Fruit fly (Drosophila melanogaster) whole organism, embryonic: Measurements from ENCODE around the gene dls.
A peak's percentile ranks its signal among the peaks of the same experiment; 100 is the strongest.

ENCODE experiments used
- CG10366 ChIP-seq: fragments of 200-800 bp; sonication (Bioruptor generic); IDR thresholded peaks from 2 replicates; pipeline ENCODE4 v1.3.6; 2022; ENCODE audit warnings: missing biosample characterization, missing genetic modification characterization
- CG12219 ChIP-seq: fragments of 200-800 bp; sonication (Bioruptor generic); optimal IDR thresholded peaks from 3 replicates; lab custom pipeline; 2018; ENCODE audit warnings: missing biosample characterization, mild to moderate bottlenecking, missing genetic modification characterization
- CG12659 ChIP-seq: fragments of 200-800 bp; sonication (Bioruptor generic); optimal IDR thresholded peaks from 3 replicates; lab custom pipeline; 2017; ENCODE audit warnings: mild to moderate bottlenecking, missing biosample characterization, missing genetic modification reagents, missing genetic modification characterization
- CG17328 ChIP-seq: fragments of 200-800 bp; sonication (Bioruptor generic); IDR thresholded peaks from 2 replicates; pipeline ENCODE4 v1.3.6; 2022; ENCODE audit warnings: missing biosample characterization, missing genetic modification characterization
- CG18476 ChIP-seq: fragments of 200-800 bp; sonication (Bioruptor generic); optimal IDR thresholded peaks from 2 replicates; lab custom pipeline; 2016; ENCODE audit warnings: missing biosample characterization, mild to moderate bottlenecking, missing genetic modification characterization
- CG18599 ChIP-seq: fragments of 200-800 bp; sonication (Bioruptor generic); optimal IDR thresholded peaks from 3 replicates; lab custom pipeline; 2017; ENCODE audit warnings: missing biosample characterization, missing genetic modification characterization, mild to moderate bottlenecking, moderate library complexity, missing genetic modification reagents
- CG2116 ChIP-seq: fragments of 200-800 bp; sonication (Bioruptor generic); optimal IDR thresholded peaks from 3 replicates; lab custom pipeline; 2018; ENCODE audit warnings: missing biosample characterization, mild to moderate bottlenecking, missing genetic modification characterization
- CG2199 ChIP-seq: fragments of 200-800 bp; sonication (Bioruptor generic); IDR thresholded peaks from 3 replicates; pipeline ENCODE4 v1.3.6; 2022; ENCODE audit warnings: missing biosample characterization, missing genetic modification characterization
- CG2202 ChIP-seq: fragments of 200-800 bp; sonication (Bioruptor generic); optimal IDR thresholded peaks from 2 replicates; lab custom pipeline; 2018; ENCODE audit warnings: missing biosample characterization, mild to moderate bottlenecking, missing genetic modification characterization
- CG32532 ChIP-seq: fragments of 200-800 bp; sonication (Bioruptor generic); IDR thresholded peaks from 2 replicates; pipeline ENCODE4 v1.3.6; 2022; ENCODE audit warnings: missing biosample characterization, missing genetic modification characterization
- CG33213 ChIP-seq: fragments of 200-800 bp; sonication (Bioruptor generic); optimal IDR thresholded peaks from 3 replicates; lab custom pipeline; 2016; ENCODE audit warnings: missing biosample characterization, missing genetic modification characterization
- CG33557 ChIP-seq: fragments of 200-800 bp; sonication (Bioruptor generic); optimal IDR thresholded peaks from 2 replicates; lab custom pipeline; 2019; ENCODE audit warnings: missing biosample characterization, mild to moderate bottlenecking, missing genetic modification characterization, moderate library complexity
- CG6689 ChIP-seq: fragments of 200-800 bp; sonication (Bioruptor generic); IDR thresholded peaks from 2 replicates; pipeline ENCODE4 v1.3.6; 2022; ENCODE audit warnings: missing biosample characterization, missing genetic modification characterization
- CG7963 ChIP-seq: fragments of 200-800 bp; sonication (Bioruptor generic); IDR thresholded peaks from 3 replicates; pipeline ENCODE4 v1.3.6; 2022; ENCODE audit warnings: missing biosample characterization, missing genetic modification characterization; ENCODE audit not compliant: partially characterized antibody
- CG8478 ChIP-seq: fragments of >200 bp; optimal IDR thresholded peaks from 2 replicates; lab custom pipeline; 2018
- CG9437 ChIP-seq: fragments of 200-800 bp; sonication (Bioruptor generic); optimal IDR thresholded peaks from 2 replicates; lab custom pipeline; 2018; ENCODE audit warnings: missing biosample characterization, mild to moderate bottlenecking, missing genetic modification characterization
- CG9727 ChIP-seq: fragments of 200-800 bp; sonication (Bioruptor generic); optimal IDR thresholded peaks from 3 replicates; lab custom pipeline; 2017; ENCODE audit warnings: missing biosample characterization, mild to moderate bottlenecking, missing genetic modification characterization
- Dek ChIP-seq: fragments of 200-800 bp; sonication (Bioruptor generic); optimal IDR thresholded peaks from 3 replicates; lab custom pipeline; 2019; ENCODE audit warnings: missing biosample characterization, mild to moderate bottlenecking, missing genetic modification characterization, moderate library complexity
- Dfd ChIP-seq, 2 experiments: fragments of >200 bp; optimal IDR thresholded peaks; 2 replicates each; lab custom pipeline; 2017; ENCODE audit warnings: missing biosample characterization in 2 of 2, missing genetic modification characterization in 2 of 2
- Dip3 ChIP-seq: fragments of 200-800 bp; sonication (Bioruptor generic); optimal IDR thresholded peaks from 3 replicates; lab custom pipeline; 2016; ENCODE audit warnings: missing biosample characterization, missing genetic modification characterization
- Fer2 ChIP-seq: fragments of 200-800 bp; sonication (Bioruptor generic); optimal IDR thresholded peaks from 2 replicates; lab custom pipeline; 2018; ENCODE audit warnings: missing biosample characterization, mild to moderate bottlenecking, missing genetic modification characterization, moderate library complexity
- H15 ChIP-seq: fragments of 200-800 bp; sonication (Bioruptor generic); IDR thresholded peaks from 3 replicates; pipeline ENCODE4 v1.3.6; 2022; ENCODE audit warnings: missing biosample characterization, missing genetic modification characterization
- Hand ChIP-seq: fragments of 200-800 bp; sonication (Bioruptor generic); optimal IDR thresholded peaks from 2 replicates; lab custom pipeline; 2017; ENCODE audit warnings: mild to moderate bottlenecking, missing biosample characterization, missing genetic modification reagents, missing genetic modification characterization
- Hey ChIP-seq: fragments of 200-800 bp; sonication (Bioruptor generic); optimal IDR thresholded peaks from 3 replicates; lab custom pipeline; 2018; ENCODE audit warnings: missing biosample characterization, mild to moderate bottlenecking, missing genetic modification characterization
- Hr3 ChIP-seq: fragments of 200-800 bp; sonication (Bioruptor generic); optimal IDR thresholded peaks from 3 replicates; lab custom pipeline; 2016; ENCODE audit warnings: missing biosample characterization, missing genetic modification characterization
- Hr39 ChIP-seq: fragments of >200 bp; optimal IDR thresholded peaks from 2 replicates; lab custom pipeline; 2017
- Kr ChIP-seq: fragments of 200-800 bp; sonication (Bioruptor generic); optimal IDR thresholded peaks from 2 replicates; lab custom pipeline; 2017; ENCODE audit warnings: missing biosample characterization, mild to moderate bottlenecking, missing genetic modification characterization
- Lim3 ChIP-seq: fragments of 200-800 bp; sonication (Bioruptor generic); IDR thresholded peaks from 2 replicates; pipeline ENCODE4 v1.3.6; 2022; ENCODE audit warnings: missing biosample characterization, missing genetic modification characterization
- Oli ChIP-seq: fragments of 200-800 bp; sonication (Bioruptor generic); optimal IDR thresholded peaks from 2 replicates; lab custom pipeline; 2018; ENCODE audit warnings: missing biosample characterization, mild to moderate bottlenecking, missing genetic modification characterization, moderate library complexity
- Ptx1 ChIP-seq: fragments of 200-800 bp; sonication (Bioruptor generic); IDR thresholded peaks from 2 replicates; pipeline ENCODE4 v1.3.6; 2022; ENCODE audit warnings: missing biosample characterization, missing genetic modification characterization
- Ssrp ChIP-seq: fragments of 200-800 bp; sonication (Bioruptor generic); optimal IDR thresholded peaks from 2 replicates; lab custom pipeline; 2018; ENCODE audit warnings: missing biosample characterization, mild to moderate bottlenecking, missing genetic modification characterization, moderate library complexity
- ase ChIP-seq: fragments of 200-800 bp; sonication (Bioruptor generic); IDR thresholded peaks from 3 replicates; pipeline ENCODE4 v1.3.6; 2022; ENCODE audit warnings: missing biosample characterization, missing genetic modification characterization
- bsh ChIP-seq, 2 experiments: fragments of 200-800 bp; sonication (Bioruptor generic); optimal IDR thresholded peaks; 2 replicates each; lab custom pipeline; 2017 to 2018; ENCODE audit warnings: mild to moderate bottlenecking in 2 of 2, missing biosample characterization in 2 of 2, missing genetic modification characterization in 2 of 2, moderate library complexity in 1 of 2
- dysf ChIP-seq: fragments of 200-800 bp; sonication (Bioruptor generic); IDR thresholded peaks from 3 replicates; pipeline ENCODE4 v1.3.6; 2022; ENCODE audit warnings: missing biosample characterization, missing genetic modification characterization
- fu2 ChIP-seq: fragments of 200-800 bp; sonication (Bioruptor generic); optimal IDR thresholded peaks from 2 replicates; lab custom pipeline; 2016; ENCODE audit warnings: missing biosample characterization, missing genetic modification characterization
- gcm2 ChIP-seq: fragments of 200-800 bp; sonication (Bioruptor generic); optimal IDR thresholded peaks from 2 replicates; lab custom pipeline; 2016; ENCODE audit warnings: missing biosample characterization, missing genetic modification characterization
- h ChIP-seq: fragments of >200 bp; optimal IDR thresholded peaks from 2 replicates; lab custom pipeline; 2017
- ham ChIP-seq: fragments of 200-800 bp; sonication (Bioruptor generic); IDR thresholded peaks from 2 replicates; pipeline ENCODE4 v1.3.6; 2022; ENCODE audit warnings: missing biosample characterization, missing genetic modification characterization
- hbn ChIP-seq: fragments of 200-800 bp; sonication (Bioruptor generic); IDR thresholded peaks from 2 replicates; pipeline ENCODE4 v1.3.6; 2022; ENCODE audit warnings: missing biosample characterization, missing genetic modification characterization; ENCODE audit not compliant: partially characterized antibody
- jigr1 ChIP-seq: fragments of 200-800 bp; sonication (Bioruptor generic); IDR thresholded peaks from 3 replicates; pipeline ENCODE4 v1.3.6; 2022; ENCODE audit warnings: missing biosample characterization, missing genetic modification characterization
- odd ChIP-seq: fragments of 200-800 bp; sonication (Bioruptor generic); optimal IDR thresholded peaks from 2 replicates; lab custom pipeline; 2017; ENCODE audit warnings: missing biosample characterization, mild to moderate bottlenecking, missing genetic modification characterization
- onecut ChIP-seq: fragments of 200-800 bp; sonication (Bioruptor generic); IDR thresholded peaks from 2 replicates; pipeline ENCODE4 v1.3.6; 2022; ENCODE audit warnings: missing biosample characterization, missing genetic modification characterization
- peb ChIP-seq: fragments of 200-800 bp; sonication (Bioruptor generic); IDR thresholded peaks from 2 replicates; pipeline ENCODE4 v1.3.6; 2022; ENCODE audit warnings: missing biosample characterization, missing genetic modification characterization
- pita ChIP-seq: fragments of 200-800 bp; sonication (Bioruptor generic); optimal IDR thresholded peaks from 2 replicates; lab custom pipeline; 2017; ENCODE audit warnings: missing biosample characterization, mild to moderate bottlenecking, missing genetic modification characterization
- ranshi ChIP-seq: fragments of 200-800 bp; sonication (Bioruptor generic); IDR thresholded peaks from 2 replicates; pipeline ENCODE4 v1.3.6; 2022; ENCODE audit warnings: missing biosample characterization, missing genetic modification characterization
- scrt ChIP-seq: fragments of 200-800 bp; sonication (Bioruptor generic); optimal IDR thresholded peaks from 2 replicates; lab custom pipeline; 2018; ENCODE audit warnings: missing biosample characterization, mild to moderate bottlenecking, missing genetic modification characterization, moderate library complexity
- sim ChIP-seq: fragments of 200-800 bp; sonication (Bioruptor generic); IDR thresholded peaks from 2 replicates; pipeline ENCODE4 v1.3.6; 2022; ENCODE audit warnings: missing biosample characterization, missing genetic modification characterization
- toy ChIP-seq: fragments of 200-800 bp; sonication (Bioruptor generic); IDR thresholded peaks from 2 replicates; pipeline ENCODE4 v1.3.6; 2022; ENCODE audit warnings: missing biosample characterization, missing genetic modification characterization
- twi ChIP-seq: fragments of 200-800 bp; optimal IDR thresholded peaks from 2 replicates; lab custom pipeline; 2019; ENCODE audit warnings: missing biosample characterization, mild to moderate bottlenecking, missing genetic modification characterization, moderate library complexity
- unpg ChIP-seq: fragments of 200-800 bp; sonication (Bioruptor generic); optimal IDR thresholded peaks from 3 replicates; lab custom pipeline; 2018; ENCODE audit warnings: missing biosample characterization, mild to moderate bottlenecking, missing genetic modification characterization, moderate library complexity
- vvl ChIP-seq: fragments of 200-800 bp; sonication (Bioruptor generic); IDR thresholded peaks from 2 replicates; pipeline ENCODE4 v1.3.6; 2022; ENCODE audit warnings: missing biosample characterization, missing genetic modification characterization

The dls gene

dm6 chr3L:16161847-16162556, 39.1 kb upstream of the dls start (continued):
- TF ChIP-seq Lim3 (no peak), ranshi (GFP tag; lab: Robert Waterston, UW) (no peak), CG32532 (GFP tag; lab: Robert Waterston, UW) (peak; percentile 72), ase (GFP tag; lab: Robert Waterston, UW) (0 out of 3 replicates have a peak, but pooled peaks have one; percentile 39), CG10366 (GFP tag; lab: Robert Waterston, UW) (no peak; the same call in 1 of the 2 replicates), gcm2 (GFP tag; lab: Kevin White, UChicago) (no peak), CG12219 (GFP tag; lab: Kevin White, UChicago) (peak; percentile 69), unpg (GFP tag; lab: Kevin White, UChicago) (peak; percentile 67), CG17328 (GFP tag; lab: Robert Waterston, UW) (peak; percentile 63), CG33557 (GFP tag; lab: Kevin White, UChicago) (peak; percentile 6), odd (GFP tag; lab: Kevin White, UChicago) (peak; percentile 67), toy (GFP tag; lab: Robert Waterston, UW) (no peak), Hand (GFP tag; lab: Kevin White, UChicago) (peak; percentile 87), CG33213 (GFP tag; lab: Kevin White, UChicago) (peak; percentile 28), dysf (peak; percentile 83), bsh (GFP tag; optimal IDR thresholded peaks at IDR 0.05; lab: Kevin White, UChicago) (peak; percentile 75 to 78), CG6689 (GFP tag; lab: Robert Waterston, UW) (peak; percentile 66), Ssrp (tag; lab: Kevin White, UChicago) (peak; percentile 59), H15 (GFP tag; lab: Robert Waterston, UW) (0 out of 3 replicates have a peak, but pooled peaks have one; percentile 21), CG2116 (GFP tag; lab: Kevin White, UChicago) (peak; percentile 34), hbn (GFP tag; lab: Robert Waterston, UW) (no peak), Hr39 (no peak), CG7963 (GFP tag; lab: Robert Waterston, UW) (no peak), CG8478 (no peak), Dek (peak; percentile 68), h (no peak), pita (no peak), Oli (peak; percentile 78), Ptx1 (GFP tag; lab: Robert Waterston, UW) (peak; percentile 58), ham (no peak), CG9437 (GFP tag; lab: Kevin White, UChicago) (peak; percentile 65), Hey (tag; lab: Kevin White, UChicago) (peak; percentile 19), Fer2 (tag; lab: Kevin White, UChicago) (peak; percentile 63), Dip3 (peak; percentile 74), vvl (peak; percentile 44), sim (peak; percentile 24; the same call in 1 of the 2 replicates), onecut (GFP tag; lab: Robert Waterston, UW) (peak; percentile 46), scrt (GFP tag; lab: Kevin White, UChicago) (peak; percentile 71), CG2199 (GFP tag; lab: Robert Waterston, UW) (peak; percentile 72; the same call in 2 of the 3 replicates), Kr (GFP tag; lab: Kevin White, UChicago) (no peak), jigr1 (no peak), Hr3 (GFP tag; lab: Kevin White, UChicago) (peak; percentile 72), CG2202 (tag; lab: Kevin White, UChicago) (peak; percentile 6), twi (tag; lab: Kevin White, UChicago) (peak; percentile 62), fu2 (GFP tag; lab: Kevin White, UChicago) (peak; percentile 84), CG18476 (peak; percentile 48), CG12659 (peak; percentile 77), peb (GFP tag; lab: Robert Waterston, UW) (0 out of 2 replicates have a peak, but pooled peaks have one; percentile 17), CG9727 (GFP tag; lab: Kevin White, UChicago) (peak; percentile 69), CG18599 (peak; percentile 91), Dfd (GFP tag; optimal IDR thresholded peaks at IDR 0.05; lab: Kevin White, UChicago) (no peak)
